Worm (Caenorhabditis elegans) whole organism, L4/young adult: ENCODE results near the gene C07A9.13.

ENCODE experiments used
- W03F9.2 ChIP-seq: fragments of 150-350 bp; optimal IDR thresholded peaks from 2 replicates; lab custom pipeline; 2014; ENCODE audit warnings: missing biosample characterization, missing genetic modification characterization
- dao-5 ChIP-seq: sonication (generic microtip); optimal IDR thresholded peaks from 2 replicates; lab custom pipeline; 2016; ENCODE audit warnings: missing genotype, missing genetic modification characterization, moderate library complexity, missing compliant biosample characterization
- him-1 ChIP-seq: sonication (generic microtip); optimal IDR thresholded peaks from 2 replicates; lab custom pipeline; 2016; ENCODE audit warnings: missing genotype, missing genetic modification reagents, missing genetic modification characterization, missing compliant biosample characterization

- no peak for TF ChIP-seq W03F9.2 (tag; lab: Kevin White, UChicago)
- no peak for TF ChIP-seq him-1
- no peak for TF ChIP-seq dao-5 (tag; lab: Kevin White, UChicago)
Measured at ce11 chrIII:9655802-9656201, 25.3 kb downstream of the C07A9.13 start, which contains the start of gene C15H7.4.
